Worm (Caenorhabditis elegans): ENCODE results near the gene F36G9.13.

- TF ChIP-seq ztf-11 (tag; optimal IDR thresholded peaks at IDR 0.05), result no peak
- TF ChIP-seq lin-39 (tag; optimal IDR thresholded peaks at IDR 0.05), result no peak
- TF ChIP-seq sptf-1 (tag; optimal IDR thresholded peaks at IDR 0.05), result no peak
Observed at ce11 chrV:15982733-15983344, at the start of gene F36G9.13, which contains the start of gene fbxa-99.

Data from whole organism, L1 larva.